Worm (Caenorhabditis elegans) whole organism, L2 larva: ENCODE measurements around the gene best-6.
"Not testable (repeated sequence)": the region's sequence is repeated elsewhere in the genome, so short reads cannot be mapped to it uniquely, and the experiment has no call there.

Source experiments
- C34F6.9 ChIP-seq: fragments of 150-350 bp; optimal IDR thresholded peaks from 2 replicates; lab custom pipeline; 2014; ENCODE audit warnings: missing biosample characterization, missing genetic modification characterization
- F13H6.1 ChIP-seq: sonication (generic microtip); optimal IDR thresholded peaks from 2 replicates; lab custom pipeline; 2016; ENCODE audit warnings: missing genetic modification characterization, missing compliant biosample characterization
- R02D3.7 ChIP-seq: fragments of 150-350 bp; optimal IDR thresholded peaks from 2 replicates; lab custom pipeline; 2014; ENCODE audit warnings: missing biosample characterization, missing genetic modification characterization
- Y55F3AM.14 ChIP-seq: fragments of 200-800 bp; sonication (Bioruptor generic); optimal IDR thresholded peaks from 2 replicates; lab custom pipeline; 2018; ENCODE audit warnings: mild to moderate bottlenecking, missing genetic modification characterization, missing compliant biosample characterization
- aly-2 ChIP-seq: fragments of 150-350 bp; optimal IDR thresholded peaks from 2 replicates; lab custom pipeline; 2014; ENCODE audit warnings: missing biosample characterization, missing genetic modification characterization
- ama-1 ChIP-seq: fragments of 150-350 bp; optimal IDR thresholded peaks from 2 replicates; lab custom pipeline; 2018; ENCODE audit warnings: inconsistent platforms
- ceh-16 ChIP-seq: fragments of 150-350 bp; optimal IDR thresholded peaks from 2 replicates; lab custom pipeline; 2014; ENCODE audit warnings: missing biosample characterization, missing genetic modification characterization
- crh-2 ChIP-seq: sonication (generic microtip); optimal IDR thresholded peaks from 2 replicates; lab custom pipeline; 2017; ENCODE audit warnings: missing biosample characterization, missing genetic modification characterization
- egl-27 ChIP-seq: sonication (generic microtip); optimal IDR thresholded peaks from 3 replicates; lab custom pipeline; 2017; ENCODE audit warnings: missing biosample characterization, missing genetic modification reagents, missing genetic modification characterization
- elt-1 ChIP-seq: fragments of 150-350 bp; optimal IDR thresholded peaks from 2 replicates; lab custom pipeline; 2014; ENCODE audit warnings: missing biosample characterization, missing genetic modification characterization
- elt-3 ChIP-seq: sonication (generic microtip); optimal IDR thresholded peaks from 2 replicates; lab custom pipeline; 2017; ENCODE audit warnings: missing biosample characterization, missing genetic modification characterization
- fos-1 ChIP-seq: fragments of 150-350 bp; optimal IDR thresholded peaks from 2 replicates; lab custom pipeline; 2014; ENCODE audit warnings: missing biosample characterization, missing genetic modification characterization
- lin-11 ChIP-seq: fragments of 150-350 bp; sonication (generic microtip); optimal IDR thresholded peaks from 2 replicates; lab custom pipeline; 2014; ENCODE audit warnings: missing biosample characterization, missing genetic modification characterization, inconsistent platforms, mixed read lengths
- lin-13 ChIP-seq: fragments of 150-350 bp; optimal IDR thresholded peaks from 2 replicates; lab custom pipeline; 2014; ENCODE audit warnings: missing biosample characterization, missing genetic modification reagents, missing genetic modification characterization
- lin-39 ChIP-seq: fragments of 150-350 bp; optimal IDR thresholded peaks from 2 replicates; lab custom pipeline; 2014; ENCODE audit warnings: missing biosample characterization, missing genetic modification reagents, missing genetic modification characterization
- mab-5 ChIP-seq: fragments of 150-350 bp; optimal IDR thresholded peaks from 2 replicates; lab custom pipeline; 2014; ENCODE audit warnings: missing biosample characterization, missing genetic modification characterization
- nhr-10 ChIP-seq: sonication (generic microtip); optimal IDR thresholded peaks from 2 replicates; lab custom pipeline; 2017; ENCODE audit warnings: missing biosample characterization, missing genetic modification characterization
- nhr-12 ChIP-seq: fragments of 150-350 bp; optimal IDR thresholded peaks from 2 replicates; lab custom pipeline; 2014; ENCODE audit warnings: missing biosample characterization, missing genetic modification characterization
- nhr-129 ChIP-seq: fragments of 150-350 bp; optimal IDR thresholded peaks from 2 replicates; lab custom pipeline; 2014; ENCODE audit warnings: missing biosample characterization, missing genetic modification characterization
- nhr-23 ChIP-seq: fragments of 150-350 bp; optimal IDR thresholded peaks from 2 replicates; lab custom pipeline; 2014; ENCODE audit warnings: missing biosample characterization, missing genetic modification reagents, missing genetic modification characterization
- nhr-237 ChIP-seq: fragments of 150-350 bp; optimal IDR thresholded peaks from 2 replicates; lab custom pipeline; 2014; ENCODE audit warnings: missing biosample characterization, missing genetic modification characterization
- nhr-6 ChIP-seq: fragments of 150-350 bp; optimal IDR thresholded peaks from 2 replicates; lab custom pipeline; 2014; ENCODE audit warnings: missing biosample characterization, missing genetic modification characterization
- sem-4 ChIP-seq: fragments of 150-350 bp; optimal IDR thresholded peaks from 2 replicates; lab custom pipeline; 2014; ENCODE audit warnings: missing biosample characterization, missing genetic modification reagents, missing genetic modification characterization
- snpc-4 ChIP-seq: fragments of 150-350 bp; optimal IDR thresholded peaks from 2 replicates; lab custom pipeline; 2014; ENCODE audit warnings: missing biosample characterization, missing genetic modification characterization
- unc-55 ChIP-seq: fragments of 150-350 bp; sonication (generic microtip); optimal IDR thresholded peaks from 3 replicates; lab custom pipeline; 2014; ENCODE audit warnings: missing biosample characterization, missing genetic modification reagents, missing genetic modification characterization
- unc-62 ChIP-seq: fragments of 150-350 bp; optimal IDR thresholded peaks from 2 replicates; lab custom pipeline; 2014; ENCODE audit warnings: missing biosample characterization, missing genetic modification reagents, missing genetic modification characterization
- zag-1 ChIP-seq: fragments of 150-350 bp; optimal IDR thresholded peaks from 2 replicates; lab custom pipeline; 2014; ENCODE audit warnings: missing biosample characterization, missing genetic modification characterization
- ztf-4 ChIP-seq: fragments of 150-350 bp; optimal IDR thresholded peaks from 2 replicates; lab custom pipeline; 2014; ENCODE audit warnings: missing biosample characterization, missing genetic modification characterization

Gene best-6

ce11 chrIV:5025646-5026045 is 3.2 kb downstream of the best-6 start, which contains the start of gene C09B9.85:
Gene C09B9.85 (minus strand): TSS chrIV:5025746.
- TF ChIP-seq lin-11 (tag; lab: Kevin White, UChicago) (no peak), lin-39 (tag; lab: Kevin White, UChicago) (no peak), snpc-4 (tag; lab: Kevin White, UChicago) (no peak), lin-13 (GFP tag; lab: Kevin White, UChicago) (no peak), unc-55 (GFP tag; lab: Kevin White, UChicago) (no peak), ama-1 (no peak), R02D3.7 (tag; lab: Kevin White, UChicago) (no peak)

- TF ChIP-seq nhr-10 (tag; lab: Kevin White, UChicago) (no peak), elt-1 (tag; lab: Kevin White, UChicago) (no peak)
- TF ChIP-seq, all 48 proteins: peak for 0
Measured at ce11 chrIV:5020533-5020932, 8.3 kb downstream of the best-6 start, which contains the start of gene T28H11.8. Gene T28H11.8 (minus strand): TSS chrIV:5020633.

ce11 chrIV:5017075-5017474 is 11.8 kb downstream of the best-6 start, which contains the start of gene T28H11.7:
Gene T28H11.7 (minus strand): TSS chrIV:5017175.
- not testable (repeated sequence) for TF ChIP-seq Y55F3AM.14; zag-1 (tag; lab: Kevin White, UChicago); crh-2 (tag; lab: Kevin White, UChicago)

ce11 chrIV:5016461-5016860 is 12.4 kb downstream of the best-6 start, which contains the start of gene ssq-4:
Gene ssq-4 (plus strand): TSS chrIV:5016479.
- TF ChIP-seq lin-11, aly-2, mab-5 (tag; lab: Kevin White, UChicago): not testable (repeated sequence)

DNA sequence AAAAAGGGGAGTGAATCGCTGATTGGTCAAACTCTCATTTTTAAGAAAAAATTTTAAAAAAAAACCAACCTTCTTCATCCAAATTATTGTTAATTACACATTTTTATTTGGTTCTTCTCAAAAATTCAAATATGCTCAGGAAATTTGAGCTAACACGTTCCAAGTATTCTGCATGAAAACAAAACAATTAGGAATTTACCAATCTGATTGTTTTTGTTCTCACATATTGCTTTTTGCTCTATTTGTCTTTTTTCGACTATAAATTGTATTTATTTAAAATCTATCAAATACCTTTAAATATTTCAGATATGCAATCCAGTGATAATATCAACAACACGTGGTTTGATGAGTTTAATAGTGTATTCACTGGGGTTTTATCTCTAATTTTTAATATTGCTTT is 16.6 kb downstream of the best-6 start, which contains the start of gene srm-1:
srm-1 (plus strand) TSS at position 301 of the 400 bp plus-strand sequence.
- no peak for TF ChIP-seq ama-1
- TF ChIP-seq crh-2 (tag; lab: Kevin White, UChicago): no peak
- no peak for TF ChIP-seq elt-3 (tag; lab: Kevin White, UChicago)
- no peak for TF ChIP-seq Y55F3AM.14
- TF ChIP-seq ceh-16 (tag; lab: Kevin White, UChicago): no peak
- TF ChIP-seq egl-27 (tag; lab: Kevin White, UChicago): no peak
- TF ChIP-seq sem-4 (tag; lab: Kevin White, UChicago): no peak

DNA sequence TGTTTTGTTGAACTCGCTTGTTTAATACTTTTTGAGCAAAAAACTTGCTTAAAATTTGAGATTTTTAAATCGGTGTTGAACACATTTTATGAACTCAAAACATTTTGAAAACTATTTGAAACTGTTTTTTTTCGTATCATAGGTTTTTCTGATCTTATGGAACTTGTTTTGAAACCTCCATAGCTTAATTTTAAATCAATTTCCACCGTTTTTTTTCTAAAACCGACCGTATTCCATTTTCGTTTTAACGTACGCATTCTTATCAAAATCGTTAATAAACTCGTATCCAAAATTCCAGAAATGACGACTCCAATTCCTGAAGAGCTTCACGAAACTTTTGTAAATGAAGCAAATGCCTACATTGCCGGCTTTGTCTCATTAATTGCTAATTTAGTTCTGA is 20.5 kb downstream of the best-6 start, which contains the start of gene srm-2:
srm-2 (plus strand) TSS at position 301 of the 400 bp plus-strand sequence.
- no peak for TF ChIP-seq nhr-12 (tag; lab: Kevin White, UChicago)
- TF ChIP-seq nhr-23 (tag; lab: Kevin White, UChicago): no peak
- TF ChIP-seq ztf-4 (tag; lab: Kevin White, UChicago): no peak
- no peak for TF ChIP-seq nhr-6 (tag; lab: Kevin White, UChicago)
- no peak for TF ChIP-seq C34F6.9
- no peak for TF ChIP-seq fos-1 (tag; lab: Kevin White, UChicago)
- TF ChIP-seq mab-5 (tag; lab: Kevin White, UChicago): no peak
- no peak for TF ChIP-seq lin-39 (tag; lab: Kevin White, UChicago)
- TF ChIP-seq lin-13 (GFP tag; lab: Kevin White, UChicago): no peak
- no peak for TF ChIP-seq aly-2 (tag; lab: Kevin White, UChicago)
- TF ChIP-seq F13H6.1 (tag; lab: Kevin White, UChicago): no peak
- no peak for TF ChIP-seq zag-1 (tag; lab: Kevin White, UChicago)

DNA sequence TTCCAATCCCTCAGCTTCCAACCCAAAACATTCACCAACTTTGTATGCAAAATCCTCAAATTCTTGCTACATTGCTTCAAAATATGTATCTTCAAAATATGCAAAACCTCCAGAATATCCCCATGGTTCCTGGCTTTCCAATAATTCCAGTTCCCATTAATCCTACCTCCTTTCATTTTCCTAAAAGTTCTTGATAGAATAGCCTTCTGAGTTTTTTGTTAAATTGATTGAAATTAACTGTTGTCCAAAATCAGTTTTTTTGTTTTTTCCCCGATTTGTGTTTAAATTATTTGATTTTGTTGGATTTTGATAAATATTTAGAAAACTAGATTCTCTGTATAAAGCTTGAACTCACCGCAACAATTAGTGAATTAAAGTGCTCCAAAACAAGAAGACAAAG is 23.7 kb downstream of the best-6 start:
- TF ChIP-seq elt-1 (tag; lab: Kevin White, UChicago): no peak
- TF ChIP-seq lin-39 (tag; lab: Kevin White, UChicago): no peak

DNA sequence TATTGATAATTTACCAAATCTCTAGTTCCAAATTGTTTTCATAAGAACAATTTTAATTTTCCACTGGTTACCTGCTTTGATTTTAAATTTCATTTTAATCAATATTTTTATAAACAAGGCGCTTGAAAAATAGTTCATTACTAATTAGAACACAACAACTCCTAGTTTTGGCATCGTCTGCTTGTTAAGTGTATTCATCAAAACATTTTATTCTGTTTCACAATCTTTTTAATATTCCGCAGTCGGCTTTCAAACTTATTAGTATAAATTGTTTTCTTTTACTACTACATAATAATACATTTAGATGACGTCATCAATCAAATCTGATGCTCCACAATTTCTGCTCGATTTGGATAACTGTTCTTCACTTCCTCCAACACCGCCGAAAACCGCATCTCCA is 26.4 kb downstream of the best-6 start, which contains the start of gene pes-1:
pes-1 (plus strand) TSS at position 301 of the 400 bp plus-strand sequence.
- TF ChIP-seq F13H6.1 (tag; lab: Kevin White, UChicago): no peak
- TF ChIP-seq unc-62: no peak
- TF ChIP-seq unc-55 (GFP tag; lab: Kevin White, UChicago): no peak
- TF ChIP-seq Y55F3AM.14: no peak
- TF ChIP-seq nhr-129 (tag; lab: Kevin White, UChicago): no peak
- TF ChIP-seq C34F6.9: no peak
- no peak for TF ChIP-seq nhr-237 (tag; lab: Kevin White, UChicago)
- no peak for TF ChIP-seq nhr-10 (tag; lab: Kevin White, UChicago)
- TF ChIP-seq elt-3 (tag; lab: Kevin White, UChicago): no peak
